Fruit fly (Drosophila melanogaster) whole organism, prepupa: ENCODE measurements around the gene CG43886.

Experiments used
- CG3032 ChIP-seq: fragments of 200-800 bp; optimal IDR thresholded peaks from 2 replicates; lab custom pipeline; 2019; ENCODE audit warnings: missing biosample characterization, mild to moderate bottlenecking, missing genetic modification characterization, moderate library complexity
- CG3919 ChIP-seq: fragments of 200-800 bp; sonication (Bioruptor generic); optimal IDR thresholded peaks from 3 replicates; lab custom pipeline; 2016; ENCODE audit warnings: missing biosample characterization, missing genetic modification characterization
- CG4318 ChIP-seq: fragments of 200-800 bp; sonication (Bioruptor generic); optimal IDR thresholded peaks from 3 replicates; lab custom pipeline; 2017; ENCODE audit warnings: missing biosample characterization, mild to moderate bottlenecking, missing genetic modification characterization
- CG6854 ChIP-seq: fragments of 200-800 bp; sonication (Bioruptor generic); optimal IDR thresholded peaks from 2 replicates; lab custom pipeline; 2017; ENCODE audit warnings: missing biosample characterization, mild to moderate bottlenecking, missing genetic modification characterization
- CG8319 ChIP-seq: fragments of 200-800 bp; sonication (Bioruptor generic); optimal IDR thresholded peaks from 3 replicates; lab custom pipeline; 2016; ENCODE audit warnings: missing biosample characterization, missing genetic modification characterization
- CG9139 ChIP-seq: fragments of 200-800 bp; sonication (Bioruptor generic); optimal IDR thresholded peaks from 3 replicates; lab custom pipeline; 2017; ENCODE audit warnings: missing biosample characterization, mild to moderate bottlenecking, missing genetic modification characterization
- Eip75B ChIP-seq: fragments of 200-800 bp; sonication (Bioruptor generic); optimal IDR thresholded peaks from 3 replicates; lab custom pipeline; 2016; ENCODE audit warnings: missing biosample characterization, missing genetic modification characterization
- Ets21C ChIP-seq: fragments of 200-800 bp; sonication (Bioruptor generic); optimal IDR thresholded peaks from 3 replicates; lab custom pipeline; 2016; ENCODE audit warnings: missing biosample characterization, missing genetic modification characterization

DNA sequence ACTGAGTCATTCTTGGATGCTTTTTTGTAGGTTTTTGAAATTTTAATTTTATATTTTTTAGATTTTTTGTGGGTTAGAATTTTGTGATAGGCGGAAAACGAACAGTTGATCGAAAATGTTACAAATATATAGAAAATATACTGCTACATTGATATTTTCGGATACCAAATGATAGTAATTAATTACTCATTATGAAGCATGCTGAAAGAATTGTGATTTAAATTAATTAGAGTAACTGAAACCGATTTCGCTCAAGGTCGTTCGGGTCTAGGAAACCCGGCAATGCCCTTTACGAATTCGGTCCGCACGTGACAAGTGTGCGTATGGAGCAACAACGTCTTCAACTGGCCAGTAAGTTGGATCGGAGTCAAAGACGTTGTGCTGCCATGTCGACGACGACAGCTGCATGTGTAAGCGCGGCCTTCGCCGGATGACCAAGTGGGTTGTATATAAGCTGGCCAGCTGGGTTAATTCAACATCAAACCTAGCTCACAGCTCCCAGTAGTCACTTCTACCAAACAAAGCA is 42.8 kb upstream of the CG43886 start, which contains the start of the genes CG7366 and CG13679:
- TF ChIP-seq Ets21C (GFP tag; lab: Kevin White, UChicago) (no peak), CG8319 (GFP tag; lab: Kevin White, UChicago) (no peak), CG3919 (no peak), Eip75B (GFP tag; lab: Kevin White, UChicago) (no peak), CG9139 (GFP tag; lab: Kevin White, UChicago) (no peak), CG4318 (GFP tag; lab: Kevin White, UChicago) (no peak), CG6854 (no peak), CG3032 (tag; lab: Kevin White, UChicago) (no peak)
